Fruit fly (Drosophila melanogaster) whole organism, embryonic: Measurements from ENCODE around the gene CG4218.

Source experiments
- Awh ChIP-seq: fragments of 200-800 bp; sonication (Bioruptor generic); IDR thresholded peaks from 2 replicates; pipeline ENCODE4, ENCODE4 v1.3.6; 2022; ENCODE audit warnings: missing biosample characterization, missing genetic modification characterization
- Blimp-1 ChIP-seq: fragments of 200-800 bp; sonication (Bioruptor generic); optimal IDR thresholded peaks from 3 replicates; lab custom pipeline; 2018; ENCODE audit warnings: missing biosample characterization, missing genetic modification characterization, mild to moderate bottlenecking, moderate library complexity, missing genetic modification reagents
- CG10543 ChIP-seq: fragments of 200-800 bp; sonication (Bioruptor generic); optimal IDR thresholded peaks from 3 replicates; lab custom pipeline; 2017; ENCODE audit warnings: missing biosample characterization, mild to moderate bottlenecking, missing genetic modification characterization, moderate library complexity
- CG11560 ChIP-seq: fragments of 200-800 bp; sonication (Bioruptor generic); IDR thresholded peaks from 3 replicates; pipeline ENCODE4 v1.3.6; 2022; ENCODE audit warnings: missing biosample characterization, missing genetic modification characterization
- CG12236 ChIP-seq: fragments of 200-800 bp; sonication (Bioruptor generic); optimal IDR thresholded peaks from 2 replicates; lab custom pipeline; 2016; ENCODE audit warnings: missing biosample characterization, missing genetic modification characterization
- CG13424 ChIP-seq: fragments of 200-800 bp; sonication (Bioruptor generic); optimal IDR thresholded peaks from 2 replicates; lab custom pipeline; 2019; ENCODE audit warnings: missing biosample characterization, mild to moderate bottlenecking, missing genetic modification characterization, moderate library complexity
- CG18764 ChIP-seq: fragments of 200-800 bp; sonication (Bioruptor generic); optimal IDR thresholded peaks from 3 replicates; lab custom pipeline; 2016; ENCODE audit warnings: missing biosample characterization, missing genetic modification characterization
- CG2889 ChIP-seq: fragments of 200-800 bp; sonication (Bioruptor generic); IDR thresholded peaks from 3 replicates; pipeline ENCODE4 v1.3.6; 2022; ENCODE audit warnings: missing biosample characterization, missing genetic modification characterization
- CG3281 ChIP-seq: fragments of 200-800 bp; sonication (Bioruptor generic); optimal IDR thresholded peaks from 3 replicates; lab custom pipeline; 2017; ENCODE audit warnings: missing biosample characterization, mild to moderate bottlenecking, missing genetic modification characterization
- CG33213 ChIP-seq: fragments of 200-800 bp; sonication (Bioruptor generic); optimal IDR thresholded peaks from 3 replicates; lab custom pipeline; 2016; ENCODE audit warnings: missing biosample characterization, missing genetic modification characterization
- CG3726 ChIP-seq: fragments of 200-800 bp; sonication (Bioruptor generic); IDR thresholded peaks from 3 replicates; pipeline ENCODE4, ENCODE4 v1.3.6; 2022; ENCODE audit warnings: missing biosample characterization, missing genetic modification characterization
- CG4328 ChIP-seq: fragments of 200-800 bp; sonication (Bioruptor generic); optimal IDR thresholded peaks from 3 replicates; lab custom pipeline; 2017; ENCODE audit warnings: missing biosample characterization, missing genetic modification reagents, missing genetic modification characterization
- CG43689 ChIP-seq: fragments of 200-800 bp; sonication (Bioruptor generic); IDR thresholded peaks from 2 replicates; pipeline ENCODE4 v1.3.6; 2022; ENCODE audit warnings: missing biosample characterization, missing genetic modification characterization
- CG7928 ChIP-seq: fragments of 200-800 bp; sonication (Bioruptor generic); optimal IDR thresholded peaks from 2 replicates; lab custom pipeline; 2017; ENCODE audit warnings: missing biosample characterization, mild to moderate bottlenecking, missing genetic modification characterization
- CG8290 ChIP-seq, 3 experiments: fragments of 200-800 bp; sonication (Bioruptor generic); optimal IDR thresholded peaks; 2 replicates each; lab custom pipeline; 2016 to 2019; ENCODE audit warnings: missing biosample characterization in 3 of 3, missing genetic modification characterization in 3 of 3, mild to moderate bottlenecking in 2 of 3, moderate library complexity in 1 of 3
- CG8359 ChIP-seq: fragments of 200-800 bp; sonication (Bioruptor generic); optimal IDR thresholded peaks from 2 replicates; lab custom pipeline; 2017; ENCODE audit warnings: missing biosample characterization, mild to moderate bottlenecking, missing genetic modification characterization, borderline replicate concordance
- CG9932 ChIP-seq: fragments of 200-800 bp; sonication (Bioruptor generic); IDR thresholded peaks from 2 replicates; pipeline ENCODE4 v1.3.6; 2022; ENCODE audit warnings: missing biosample characterization, missing genetic modification characterization
- Dfd ChIP-seq, 2 experiments: fragments of >200 bp; optimal IDR thresholded peaks; 2 replicates each; lab custom pipeline; 2017; ENCODE audit warnings: missing biosample characterization in 2 of 2, missing genetic modification characterization in 2 of 2
- Ets97D ChIP-seq: fragments of 200-800 bp; sonication (Bioruptor generic); optimal IDR thresholded peaks from 3 replicates; lab custom pipeline; 2016; ENCODE audit warnings: missing biosample characterization, missing genetic modification characterization
- GATAe ChIP-seq: fragments of 200-800 bp; sonication (Bioruptor generic); conservative IDR thresholded peaks from 2 replicates; pipeline ENCODE4 v1.3.6; 2022; ENCODE audit warnings: missing biosample characterization, missing genetic modification characterization
- HLH3B ChIP-seq: fragments of 200-800 bp; sonication (Bioruptor generic); IDR thresholded peaks from 2 replicates; pipeline ENCODE4 v1.3.6; 2022; ENCODE audit warnings: missing biosample characterization, missing genetic modification characterization
- HLH54F ChIP-seq: fragments of 200-800 bp; sonication (Bioruptor generic); optimal IDR thresholded peaks from 3 replicates; lab custom pipeline; 2016; ENCODE audit warnings: missing biosample characterization, missing genetic modification characterization
- Lhr ChIP-seq: fragments of 200-800 bp; sonication (Bioruptor generic); optimal IDR thresholded peaks from 3 replicates; lab custom pipeline; 2017; ENCODE audit warnings: mild to moderate bottlenecking, missing biosample characterization, missing genetic modification reagents, missing genetic modification characterization
- Lpt ChIP-seq: fragments of >200 bp; optimal IDR thresholded peaks from 2 replicates; lab custom pipeline; 2018; ENCODE audit warnings: missing biosample characterization, missing genetic modification characterization
- NfI ChIP-seq: fragments of 200-800 bp; sonication (Bioruptor generic); optimal IDR thresholded peaks from 3 replicates; lab custom pipeline; 2018; ENCODE audit warnings: missing biosample characterization, mild to moderate bottlenecking, missing genetic modification characterization, moderate library complexity
- Ravus ChIP-seq: fragments of 200-800 bp; sonication (Bioruptor generic); IDR thresholded peaks from 2 replicates; pipeline ENCODE4 v1.3.6; 2022; ENCODE audit warnings: missing biosample characterization, missing genetic modification characterization
- abd-A ChIP-seq: fragments of 200-800 bp; sonication (Bioruptor generic); optimal IDR thresholded peaks from 3 replicates; lab custom pipeline; 2019; ENCODE audit warnings: missing biosample characterization, mild to moderate bottlenecking, missing genetic modification characterization, moderate library complexity
- az2 ChIP-seq: fragments of 200-800 bp; sonication (Bioruptor generic); optimal IDR thresholded peaks from 3 replicates; lab custom pipeline; 2016; ENCODE audit warnings: missing biosample characterization, missing genetic modification characterization
- br ChIP-seq: fragments of >200 bp; optimal IDR thresholded peaks from 2 replicates; lab custom pipeline; 2017
- caup ChIP-seq: fragments of 200-800 bp; sonication (Bioruptor generic); optimal IDR thresholded peaks from 3 replicates; lab custom pipeline; 2017; ENCODE audit warnings: missing biosample characterization, mild to moderate bottlenecking, missing genetic modification characterization, moderate library complexity; ENCODE audit not compliant: severe bottlenecking
- disco-r ChIP-seq: fragments of 200-800 bp; sonication (Bioruptor generic); optimal IDR thresholded peaks from 2 replicates; lab custom pipeline; 2016; ENCODE audit warnings: missing biosample characterization, missing genetic modification characterization
- dmrt11E ChIP-seq: fragments of 200-800 bp; sonication (Bioruptor generic); optimal IDR thresholded peaks from 3 replicates; lab custom pipeline; 2018; ENCODE audit warnings: missing biosample characterization, mild to moderate bottlenecking, missing genetic modification characterization, moderate library complexity
- eve ChIP-seq, 2 experiments: fragments of >200 bp; optimal IDR thresholded peaks; 2 replicates each; lab custom pipeline; 2017; ENCODE audit warnings: missing biosample characterization in 2 of 2, missing genetic modification characterization in 2 of 2
- fd3F ChIP-seq: fragments of 200-800 bp; sonication (Bioruptor generic); optimal IDR thresholded peaks from 2 replicates; lab custom pipeline; 2018; ENCODE audit warnings: missing biosample characterization, mild to moderate bottlenecking, missing genetic modification characterization, moderate library complexity
- hb ChIP-seq: fragments of 200-800 bp; sonication (Bioruptor generic); IDR thresholded peaks from 3 replicates; pipeline ENCODE4 v1.3.6; 2022; ENCODE audit warnings: missing biosample characterization, missing genetic modification characterization; ENCODE audit not compliant: partially characterized antibody
- ind ChIP-seq: fragments of 200-800 bp; sonication (Bioruptor generic); optimal IDR thresholded peaks from 3 replicates; lab custom pipeline; 2016; ENCODE audit warnings: missing biosample characterization, missing genetic modification characterization
- jigr1 ChIP-seq: fragments of 200-800 bp; sonication (Bioruptor generic); IDR thresholded peaks from 3 replicates; pipeline ENCODE4 v1.3.6; 2022; ENCODE audit warnings: missing biosample characterization, missing genetic modification characterization
- lab ChIP-seq: fragments of 200-800 bp; sonication (Bioruptor generic); optimal IDR thresholded peaks from 3 replicates; lab custom pipeline; 2017; ENCODE audit warnings: missing biosample characterization, missing genetic modification characterization, mild to moderate bottlenecking, moderate library complexity, missing genetic modification reagents
- lola ChIP-seq, 3 experiments: fragments of >200 bp in 2 of 3; fragments of 200-800 bp in 1 of 3; sonication (Bioruptor generic) in 1 of 3; optimal IDR thresholded peaks; 2 replicates each; lab custom pipeline; 2017 to 2019; ENCODE audit warnings: missing biosample characterization in 3 of 3, missing genetic modification characterization in 3 of 3, mild to moderate bottlenecking in 1 of 3, moderate library complexity in 1 of 3
- otp ChIP-seq: fragments of 200-800 bp; sonication (Bioruptor generic); IDR thresholded peaks from 3 replicates; pipeline ENCODE4, ENCODE4 v1.3.6; 2022; ENCODE audit warnings: missing biosample characterization, missing genetic modification characterization
- peb ChIP-seq: fragments of 200-800 bp; sonication (Bioruptor generic); IDR thresholded peaks from 2 replicates; pipeline ENCODE4 v1.3.6; 2022; ENCODE audit warnings: missing biosample characterization, missing genetic modification characterization
- pho ChIP-seq: fragments of 200-800 bp; sonication (Bioruptor generic); optimal IDR thresholded peaks from 2 replicates; lab custom pipeline; 2016; ENCODE audit warnings: missing biosample characterization, missing genetic modification characterization
- phol ChIP-seq: fragments of 200-800 bp; sonication (Bioruptor generic); optimal IDR thresholded peaks from 3 replicates; lab custom pipeline; 2018; ENCODE audit warnings: missing biosample characterization, mild to moderate bottlenecking, missing genetic modification characterization, moderate library complexity
- pum ChIP-seq: fragments of 200-800 bp; sonication (Bioruptor generic); optimal IDR thresholded peaks from 2 replicates; lab custom pipeline; 2016; ENCODE audit warnings: missing biosample characterization, missing genetic modification characterization
- ranshi ChIP-seq: fragments of 200-800 bp; sonication (Bioruptor generic); IDR thresholded peaks from 2 replicates; pipeline ENCODE4 v1.3.6; 2022; ENCODE audit warnings: missing biosample characterization, missing genetic modification characterization
- sqz ChIP-seq: fragments of 200-800 bp; sonication (Bioruptor generic); optimal IDR thresholded peaks from 3 replicates; lab custom pipeline; 2018; ENCODE audit warnings: missing biosample characterization, mild to moderate bottlenecking, missing genetic modification characterization
- stc ChIP-seq: fragments of 200-800 bp; sonication (Bioruptor generic); IDR thresholded peaks from 2 replicates; pipeline ENCODE4 v1.3.6; 2022; ENCODE audit warnings: missing biosample characterization, missing genetic modification characterization
- zfh1 ChIP-seq: fragments of 200-800 bp; sonication (Bioruptor generic); IDR thresholded peaks from 3 replicates; pipeline ENCODE4 v1.3.6; 2022; ENCODE audit warnings: missing biosample characterization, missing genetic modification characterization

Gene CG4218

dm6 chr2L:14502578-14503426 is 46.1 kb downstream of the CG4218 start (continued):
- TF ChIP-seq stc (GFP tag; lab: Robert Waterston, UW) (peak; percentile 92), zfh1 (GFP tag; lab: Robert Waterston, UW) (peak; percentile 93), fd3F (GFP tag; lab: Kevin White, UChicago) (peak; percentile 83), sqz (GFP tag; lab: Kevin White, UChicago) (peak; percentile 78), Ravus (peak; percentile 72), CG43689 (GFP tag; lab: Robert Waterston, UW) (peak; percentile 78), CG8359 (GFP tag; lab: Kevin White, UChicago) (peak; percentile 60), jigr1 (GFP tag; lab: Robert Waterston, UW) (no peak; the same call in 1 of the 3 replicates), HLH3B (GFP tag; lab: Robert Waterston, UW) (peak; percentile 93), Blimp-1 (GFP tag; lab: Kevin White, UChicago) (peak; percentile 89), CG9932 (GFP tag; lab: Robert Waterston, UW) (peak; percentile 80), CG2889 (GFP tag; lab: Robert Waterston, UW) (peak; percentile 88), GATAe (GFP tag; lab: Robert Waterston, UW) (peak; percentile 63), pho (peak; percentile 87), caup (peak; percentile 89), Dfd (GFP tag; optimal IDR thresholded peaks at IDR 0.05; lab: Kevin White, UChicago) (no peak), Awh (GFP tag; lab: Robert Waterston, UW) (peak; percentile 96), CG4328 (GFP tag; lab: Kevin White, UChicago) (peak; percentile 69), Lhr (peak; percentile 60), peb (GFP tag; lab: Robert Waterston, UW) (peak; percentile 82), CG33213 (GFP tag; lab: Kevin White, UChicago) (peak; percentile 91), Lpt (GFP tag; lab: Kevin White, UChicago) (no peak), eve (GFP tag; optimal IDR thresholded peaks at IDR 0.05; lab: Kevin White, UChicago) (peak in 1 of 2 experiments; percentile 97), CG18764 (GFP tag; lab: Kevin White, UChicago) (peak; percentile 90), pum (GFP tag; lab: Kevin White, UChicago) (peak; percentile 91), phol (tag; lab: Kevin White, UChicago) (peak; percentile 91), disco-r (peak; percentile 85), lab (GFP tag; lab: Kevin White, UChicago) (peak; percentile 95), lola (GFP tag; optimal IDR thresholded peaks at IDR 0.05; lab: Kevin White, UChicago) (peak in 1 of 3 experiments; percentile 62), otp (peak; percentile 88), CG13424 (peak; percentile 92), abd-A (tag; lab: Kevin White, UChicago) (peak; percentile 85), dmrt11E (peak; percentile 79), br (no peak), CG10543 (GFP tag; lab: Kevin White, UChicago) (peak; percentile 72), az2 (GFP tag; lab: Kevin White, UChicago) (peak; percentile 92), ind (GFP tag; lab: Kevin White, UChicago) (peak; percentile 96), NfI (GFP tag; lab: Kevin White, UChicago) (peak; percentile 92), CG3281 (GFP tag; lab: Kevin White, UChicago) (peak; percentile 87), CG8290 (GFP tag; optimal IDR thresholded peaks at IDR 0.05; lab: Kevin White, UChicago) (peak; percentile 68), CG8290 (tag; optimal IDR thresholded peaks at IDR 0.05; lab: Kevin White, UChicago) (peak in 1 of 2 experiments; percentile 98), CG12236 (peak; percentile 83), ranshi (peak; percentile 92), CG11560 (tag; lab: Robert Waterston, UW) (peak; percentile 72), HLH54F (GFP tag; lab: Kevin White, UChicago) (peak; percentile 91), CG3726 (GFP tag; lab: Robert Waterston, UW) (peak; percentile 83), hb (no peak), Ets97D (peak; percentile 80), CG7928 (peak; percentile 65)
